Fruit fly (Drosophila melanogaster) whole organism, wandering third instar larva: ENCODE data around the gene Shmt.

ENCODE experiments used
- Abd-B ChIP-seq: fragments of >200 bp; optimal IDR thresholded peaks from 2 replicates; lab custom pipeline; 2017; ENCODE audit warnings: missing biosample characterization, missing genetic modification characterization
- CG32264 ChIP-seq: fragments of 200-800 bp; sonication (Bioruptor generic); optimal IDR thresholded peaks from 2 replicates; lab custom pipeline; 2016; ENCODE audit warnings: missing biosample characterization, missing genetic modification characterization
- CG9705 ChIP-seq: fragments of 200-800 bp; sonication (Bioruptor generic); optimal IDR thresholded peaks from 2 replicates; lab custom pipeline; 2018; ENCODE audit warnings: missing biosample characterization, mild to moderate bottlenecking, missing genetic modification characterization
- CrebA ChIP-seq: fragments of 200-800 bp; sonication (Bioruptor generic); optimal IDR thresholded peaks from 2 replicates; lab custom pipeline; 2016; ENCODE audit warnings: missing biosample characterization, mild to moderate bottlenecking, missing genetic modification characterization, borderline replicate concordance
- Dfd ChIP-seq: fragments of >200 bp; optimal IDR thresholded peaks from 2 replicates; lab custom pipeline; 2017; ENCODE audit warnings: missing biosample characterization, missing genetic modification characterization
- Dif ChIP-seq: fragments of 200-275, 200-300 bp; sonication (Bioruptor generic); optimal IDR thresholded peaks from 2 replicates; lab custom pipeline; 2018; ENCODE audit warnings: missing biosample characterization, missing genetic modification characterization; ENCODE audit not compliant: partially characterized antibody
- GATAd ChIP-seq: sonication (Bioruptor generic); optimal IDR thresholded peaks from 2 replicates; lab custom pipeline; 2016; ENCODE audit warnings: missing biosample characterization, missing genetic modification characterization
- HLH106 ChIP-seq: fragments of 200-800 bp; optimal IDR thresholded peaks from 3 replicates; lab custom pipeline; 2019; ENCODE audit warnings: missing biosample characterization, mild to moderate bottlenecking, missing genetic modification characterization, moderate library complexity
- Hnf4 ChIP-seq: fragments of 200-800 bp; sonication (Bioruptor generic); optimal IDR thresholded peaks from 2 replicates; lab custom pipeline; 2016; ENCODE audit warnings: missing biosample characterization, mild to moderate bottlenecking, missing genetic modification characterization
- Hr78 ChIP-seq: fragments of >200 bp; optimal IDR thresholded peaks from 2 replicates; lab custom pipeline; 2017; ENCODE audit warnings: missing biosample characterization, missing genetic modification characterization
- Hr83 ChIP-seq: fragments of 200-300 bp; sonication (Bioruptor generic); optimal IDR thresholded peaks from 2 replicates; lab custom pipeline; 2016; ENCODE audit warnings: missing biosample characterization, mild to moderate bottlenecking, missing genetic modification characterization, moderate library complexity; ENCODE audit not compliant: poor library complexity, severe bottlenecking
- Jra ChIP-seq: sonication (Bioruptor generic); optimal IDR thresholded peaks from 2 replicates; lab custom pipeline; 2016; ENCODE audit warnings: missing biosample characterization, missing genetic modification characterization
- Mio ChIP-seq: sonication (Bioruptor generic); optimal IDR thresholded peaks from 2 replicates; lab custom pipeline; 2016; ENCODE audit warnings: missing biosample characterization, missing genetic modification characterization
- Myc ChIP-seq: fragments of >200 bp; optimal IDR thresholded peaks from 2 replicates; lab custom pipeline; 2017
- N ChIP-seq: fragments of >200 bp; optimal IDR thresholded peaks from 2 replicates; lab custom pipeline; 2018; ENCODE audit warnings: missing biosample characterization, missing external identifiers, missing genetic modification characterization
- OdsH ChIP-seq: fragments of 200-800 bp; sonication (Bioruptor generic); optimal IDR thresholded peaks from 2 replicates; lab custom pipeline; 2016; ENCODE audit warnings: missing biosample characterization, mild to moderate bottlenecking, missing genetic modification characterization
- Rel ChIP-seq, 2 experiments: fragments of 200-800 bp; sonication (Bioruptor generic) in 1 of 2; optimal IDR thresholded peaks; 2 replicates in 1 of 2; 3 replicates in 1 of 2; lab custom pipeline; 2016 to 2019; ENCODE audit warnings: mild to moderate bottlenecking in 2 of 2, missing biosample characterization in 2 of 2, missing genetic modification characterization in 2 of 2, moderate library complexity in 1 of 2
- Sp1 ChIP-seq: fragments of 200-800 bp; sonication (Bioruptor generic); optimal IDR thresholded peaks from 3 replicates; lab custom pipeline; 2019; ENCODE audit warnings: missing biosample characterization, mild to moderate bottlenecking, missing genetic modification characterization, moderate library complexity
- Vsx2 ChIP-seq: fragments of 200-300, 225-300 bp; sonication (Bioruptor generic); optimal IDR thresholded peaks from 2 replicates; lab custom pipeline; 2018; ENCODE audit warnings: missing biosample characterization, missing genetic modification characterization; ENCODE audit not compliant: partially characterized antibody
- br ChIP-seq: fragments of 200-800 bp; sonication (Bioruptor generic); optimal IDR thresholded peaks from 2 replicates; lab custom pipeline; 2016; ENCODE audit warnings: missing biosample characterization, missing genetic modification characterization
- brk ChIP-seq: fragments of 200-800 bp; sonication (Bioruptor generic); optimal IDR thresholded peaks from 2 replicates; lab custom pipeline; 2016; ENCODE audit warnings: missing biosample characterization, mild to moderate bottlenecking, missing genetic modification characterization
- dl ChIP-seq, 2 experiments: fragments of 175-275, 200-275 bp in 1 of 2; fragments of 200-275 bp in 1 of 2; sonication (Bioruptor generic); optimal IDR thresholded peaks; lab custom pipeline; 2018; ENCODE audit warnings: mild to moderate bottlenecking in 2 of 2, missing biosample characterization in 2 of 2, missing genetic modification characterization in 2 of 2, moderate library complexity in 2 of 2; ENCODE audit not compliant: partially characterized antibody in 2 of 2, insufficient read depth in 1 of 2
- dmrt93B ChIP-seq: fragments of 200-800 bp; sonication (Bioruptor generic); optimal IDR thresholded peaks from 2 replicates; lab custom pipeline; 2018; ENCODE audit warnings: missing biosample characterization, mild to moderate bottlenecking, missing genetic modification characterization
- dsf ChIP-seq: sonication (Bioruptor generic); optimal IDR thresholded peaks from 2 replicates; lab custom pipeline; 2016; ENCODE audit warnings: missing biosample characterization, missing genetic modification characterization, borderline replicate concordance
- ey ChIP-seq: fragments of 200-800 bp; sonication (Bioruptor generic); optimal IDR thresholded peaks from 2 replicates; lab custom pipeline; 2016; ENCODE audit warnings: missing biosample characterization, missing genetic modification characterization
- foxo ChIP-seq, 2 experiments: fragments of 200-800 bp; sonication (Bioruptor generic); optimal IDR thresholded peaks; 2 replicates in 1 of 2; 3 replicates in 1 of 2; lab custom pipeline; 2016 to 2017; ENCODE audit warnings: missing biosample characterization in 2 of 2, missing genetic modification characterization in 2 of 2
- fru ChIP-seq: fragments of 200-800 bp; sonication (Bioruptor generic); optimal IDR thresholded peaks from 3 replicates; lab custom pipeline; 2016; ENCODE audit warnings: missing biosample characterization, mild to moderate bottlenecking, missing genetic modification characterization
- h ChIP-seq: fragments of 200-800 bp; sonication (Bioruptor generic); optimal IDR thresholded peaks from 3 replicates; lab custom pipeline; 2016; ENCODE audit warnings: missing biosample characterization, mild to moderate bottlenecking, missing genetic modification characterization
- jim ChIP-seq: fragments of 175-275, 200-325 bp; sonication (Bioruptor generic); optimal IDR thresholded peaks from 2 replicates; lab custom pipeline; 2016; ENCODE audit warnings: missing biosample characterization, mild to moderate bottlenecking, missing genetic modification characterization
- lola ChIP-seq: fragments of >200 bp; optimal IDR thresholded peaks from 2 replicates; lab custom pipeline; 2017; ENCODE audit warnings: missing biosample characterization, missing genetic modification characterization
- pan ChIP-seq: fragments of >200 bp; optimal IDR thresholded peaks from 2 replicates; lab custom pipeline; 2017
- psq ChIP-seq: fragments of 200-800 bp; sonication (Bioruptor generic); optimal IDR thresholded peaks from 3 replicates; lab custom pipeline; 2017; ENCODE audit warnings: missing biosample characterization, mild to moderate bottlenecking, missing genetic modification characterization, moderate library complexity
- rgr ChIP-seq: fragments of 200-800 bp; sonication (Bioruptor generic); optimal IDR thresholded peaks from 3 replicates; lab custom pipeline; 2016; ENCODE audit warnings: missing biosample characterization, mild to moderate bottlenecking, missing genetic modification characterization
- sage ChIP-seq: fragments of 200-800 bp; sonication (Bioruptor generic); optimal IDR thresholded peaks from 2 replicates; lab custom pipeline; 2016; ENCODE audit warnings: missing biosample characterization, mild to moderate bottlenecking, missing genetic modification characterization
- sv ChIP-seq: fragments of 200-800 bp; sonication (Bioruptor generic); optimal IDR thresholded peaks from 3 replicates; lab custom pipeline; 2016; ENCODE audit warnings: missing biosample characterization, missing genetic modification characterization
- tai ChIP-seq: sonication (Bioruptor generic); optimal IDR thresholded peaks from 2 replicates; lab custom pipeline; 2016; ENCODE audit warnings: missing biosample characterization, missing genetic modification characterization
- usp ChIP-seq: fragments of >200 bp; optimal IDR thresholded peaks from 2 replicates; lab custom pipeline; 2017; ENCODE audit warnings: missing biosample characterization, missing genetic modification characterization
- woc ChIP-seq: sonication (Bioruptor generic); optimal IDR thresholded peaks from 2 replicates; lab custom pipeline; 2016; ENCODE audit warnings: missing biosample characterization, mild to moderate bottlenecking, missing genetic modification characterization

The Shmt gene

dm6 chrX:5915752-5916493 is 674 bp downstream of the Shmt start:
- TF ChIP-seq Myc (lab: Kevin White, UChicago): no peak
- peak in 1 of 2 experiments; percentile 5 for TF ChIP-seq foxo (GFP tag; optimal IDR thresholded peaks at IDR 0.05; lab: Kevin White, UChicago)
- TF ChIP-seq Dfd (GFP tag; lab: Kevin White, UChicago): no peak
- TF ChIP-seq OdsH (GFP tag; lab: Kevin White, UChicago): peak; percentile 26
- peak; percentile 44 for TF ChIP-seq Dif (GFP tag; lab: Kevin White, UChicago)
- TF ChIP-seq dl (GFP tag; optimal IDR thresholded peaks at IDR 0.05; lab: Kevin White, UChicago; ENCODE audit: insufficient read depth in 1 of 2, partially characterized antibody in 2 of 2): peak in 1 of 2 experiments; percentile 27
- TF ChIP-seq HLH106 (tag; lab: Kevin White, UChicago): peak; percentile 14
- TF ChIP-seq Hr83 (GFP tag; lab: Kevin White, UChicago): no peak
- no peak for TF ChIP-seq brk (GFP tag; lab: Kevin White, UChicago)
- peak; percentile 39 for TF ChIP-seq Sp1 (GFP tag; lab: Kevin White, UChicago)
- no peak for TF ChIP-seq Rel (GFP tag; optimal IDR thresholded peaks at IDR 0.05; lab: Kevin White, UChicago)
- peak; percentile 98 for TF ChIP-seq Rel (tag; optimal IDR thresholded peaks at IDR 0.05; lab: Kevin White, UChicago)
- no peak for TF ChIP-seq Jra (GFP tag; lab: Kevin White, UChicago)

- TF ChIP-seq Rel (GFP tag; optimal IDR thresholded peaks at IDR 0.05; lab: Kevin White, UChicago) (peak; percentile 1), Rel (tag; optimal IDR thresholded peaks at IDR 0.05; lab: Kevin White, UChicago) (peak; percentile 92), tai (no peak)
These were observed 1.4 kb downstream of the Shmt start for dm6 chrX:5914992-5915751.

- TF ChIP-seq brk (GFP tag; lab: Kevin White, UChicago) (no peak), sage (no peak), h (GFP tag; lab: Kevin White, UChicago) (peak; percentile 56), pan (lab: Kevin White, UChicago) (no peak), tai (no peak), sv (no peak), rgr (peak; percentile 60), lola (no peak), N (GFP tag; lab: Kevin White, UChicago) (no peak), Dif (GFP tag; lab: Kevin White, UChicago) (no peak), Hr78 (no peak), Hr83 (GFP tag; lab: Kevin White, UChicago) (peak; percentile 25), Rel (GFP tag; optimal IDR thresholded peaks at IDR 0.05; lab: Kevin White, UChicago) (no peak), Rel (tag; optimal IDR thresholded peaks at IDR 0.05; lab: Kevin White, UChicago) (peak; percentile 81), Sp1 (GFP tag; lab: Kevin White, UChicago) (peak; percentile 45), dsf (GFP tag; lab: Kevin White, UChicago) (no peak), dl (GFP tag; optimal IDR thresholded peaks at IDR 0.05; lab: Kevin White, UChicago; ENCODE audit: insufficient read depth in 1 of 2, partially characterized antibody in 2 of 2) (no peak), usp (GFP tag; lab: Kevin White, UChicago) (no peak), CrebA (GFP tag; lab: Kevin White, UChicago) (no peak), CG32264 (GFP tag; lab: Kevin White, UChicago) (no peak), jim (GFP tag; lab: Kevin White, UChicago) (no peak), woc (no peak), Myc (lab: Kevin White, UChicago) (peak; percentile 37), Jra (GFP tag; lab: Kevin White, UChicago) (no peak), CG9705 (GFP tag; lab: Kevin White, UChicago) (peak; percentile 50), HLH106 (tag; lab: Kevin White, UChicago) (peak; percentile 54), Vsx2 (GFP tag; lab: Kevin White, UChicago) (no peak), ey (peak; percentile 6), OdsH (GFP tag; lab: Kevin White, UChicago) (peak; percentile 17), dmrt93B (GFP tag; lab: Kevin White, UChicago) (peak; percentile 53), Dfd (GFP tag; lab: Kevin White, UChicago) (no peak), Hnf4 (GFP tag; lab: Kevin White, UChicago) (no peak), foxo (GFP tag; optimal IDR thresholded peaks at IDR 0.05; lab: Kevin White, UChicago) (peak in 1 of 2 experiments; percentile 58), psq (GFP tag; lab: Kevin White, UChicago) (peak; percentile 13), Mio (GFP tag; lab: Kevin White, UChicago) (no peak), GATAd (GFP tag; lab: Kevin White, UChicago) (no peak), fru (GFP tag; lab: Kevin White, UChicago) (peak; percentile 17), br (GFP tag; lab: Kevin White, UChicago) (peak; percentile 25), Abd-B (no peak)
These were observed 8.7 kb downstream of the Shmt start, which contains the start of gene CG12236 for dm6 chrX:5907916-5908315. CG12236 (plus strand) TSS chrX:5908135.
